Worm (Caenorhabditis elegans): ENCODE results near the gene Y67D2.2.

ce11 chrIII:1584216-1584715 is 25.7 kb downstream of the Y67D2.2 start:
- no peak for TF ChIP-seq ama-1 (optimal IDR thresholded peaks at IDR 0.05)
- TF ChIP-seq fax-1 (tag; optimal IDR thresholded peaks at IDR 0.05), result no peak
- TF ChIP-seq lin-11 (tag; optimal IDR thresholded peaks at IDR 0.05), result no peak
- no peak for TF ChIP-seq nhr-11 (tag; optimal IDR thresholded peaks at IDR 0.05)
- no peak for TF ChIP-seq pha-4 (tag; optimal IDR thresholded peaks at IDR 0.05)
- no peak for TF ChIP-seq hlh-13 (GFP tag; optimal IDR thresholded peaks at IDR 0.05)
- no peak for TF ChIP-seq sox-4 (tag; optimal IDR thresholded peaks at IDR 0.05)
- no peak for TF ChIP-seq nfya-1 (tag; optimal IDR thresholded peaks at IDR 0.05)
- no peak for TF ChIP-seq hlh-30 (tag; optimal IDR thresholded peaks at IDR 0.05; ENCODE audit: insufficient read depth)
- no peak for TF ChIP-seq ztf-16 (tag; optimal IDR thresholded peaks at IDR 0.05)
- TF ChIP-seq hlh-8 (tag; optimal IDR thresholded peaks at IDR 0.05), result no peak
- TF ChIP-seq sox-2 (GFP tag; IDR thresholded peaks at IDR 0.05), result no peak
